Fruit fly (Drosophila melanogaster) whole organism, pupa: ENCODE data around the gene Slc25A46a.

Source experiments
- CG10348 ChIP-seq: fragments of 200-800 bp; sonication (Bioruptor generic); IDR thresholded peaks from 2 replicates; pipeline ENCODE4 v1.3.6; 2022; ENCODE audit warnings: missing biosample characterization, missing genetic modification characterization
- CG12605 ChIP-seq: fragments of 200-800 bp; sonication (Bioruptor generic); IDR thresholded peaks from 2 replicates; pipeline ENCODE4 v1.3.6; 2022; ENCODE audit warnings: missing biosample characterization, missing genetic modification characterization
- CG13204 ChIP-seq: fragments of 200-800 bp; sonication (Bioruptor generic); optimal IDR thresholded peaks from 2 replicates; lab custom pipeline; 2018; ENCODE audit warnings: missing biosample characterization, mild to moderate bottlenecking, missing genetic modification characterization, moderate library complexity
- CG32121 ChIP-seq: fragments of 200-800 bp; sonication (Bioruptor generic); IDR thresholded peaks from 2 replicates; pipeline ENCODE4 v1.3.6; 2022; ENCODE audit warnings: missing biosample characterization, missing genetic modification characterization
- CG34367 ChIP-seq: fragments of 200-800 bp; sonication (Bioruptor generic); optimal IDR thresholded peaks from 2 replicates; lab custom pipeline; 2018; ENCODE audit warnings: missing biosample characterization, mild to moderate bottlenecking, missing genetic modification characterization
- CG4496 ChIP-seq: fragments of 200-800 bp; sonication (Bioruptor generic); IDR thresholded peaks from 3 replicates; pipeline ENCODE4 v1.3.6; 2022; ENCODE audit warnings: missing biosample characterization, missing genetic modification characterization
- Pif1B ChIP-seq: fragments of 200-800 bp; sonication (Bioruptor generic); optimal IDR thresholded peaks from 3 replicates; lab custom pipeline; 2016; ENCODE audit warnings: missing biosample characterization, missing genetic modification characterization
- Snoo ChIP-seq: fragments of 200-800 bp; sonication (Bioruptor generic); optimal IDR thresholded peaks from 3 replicates; lab custom pipeline; 2017; ENCODE audit warnings: missing biosample characterization, mild to moderate bottlenecking, missing genetic modification characterization, inconsistent platforms
- gl ChIP-seq: fragments of 200-800 bp; sonication (Bioruptor generic); optimal IDR thresholded peaks from 2 replicates; lab custom pipeline; 2018; ENCODE audit warnings: missing biosample characterization, mild to moderate bottlenecking, missing genetic modification characterization
- rn ChIP-seq: fragments of 200-800 bp; sonication (Bioruptor generic); IDR thresholded peaks from 2 replicates; pipeline ENCODE4 v1.3.6; 2022; ENCODE audit warnings: missing biosample characterization, missing genetic modification characterization

- TF ChIP-seq CG12605 (GFP tag; lab: Robert Waterston, UW): no peak
- TF ChIP-seq CG10348: no peak
- TF ChIP-seq Snoo (tag; lab: Kevin White, UChicago): no peak
- no peak for TF ChIP-seq rn (GFP tag; lab: Robert Waterston, UW)
- TF ChIP-seq CG34367: no peak
- TF ChIP-seq CG13204 (GFP tag; lab: Kevin White, UChicago): no peak
- TF ChIP-seq gl: no peak
- no peak for TF ChIP-seq CG4496 (GFP tag; lab: Robert Waterston, UW)
- no peak for TF ChIP-seq CG32121
- TF ChIP-seq Pif1B (GFP tag; lab: Kevin White, UChicago): no peak
Measured at dm6 chrX:16005551-16006197, 22.1 kb downstream of the Slc25A46a start, which contains the start of the genes vap and CG12698.
